Fruit fly (Drosophila melanogaster) whole organism, embryonic: ENCODE results near the gene CG13385.
A peak's percentile ranks its signal among the peaks of the same experiment; 100 is the strongest.

Source experiments
- CG10366 ChIP-seq: fragments of 200-800 bp; sonication (Bioruptor generic); IDR thresholded peaks from 2 replicates; pipeline ENCODE4 v1.3.6; 2022; ENCODE audit warnings: missing biosample characterization, missing genetic modification characterization
- CG10543 ChIP-seq: fragments of 200-800 bp; sonication (Bioruptor generic); optimal IDR thresholded peaks from 3 replicates; lab custom pipeline; 2017; ENCODE audit warnings: missing biosample characterization, mild to moderate bottlenecking, missing genetic modification characterization, moderate library complexity
- CG13624 ChIP-seq: fragments of 200-800 bp; sonication (Bioruptor generic); optimal IDR thresholded peaks from 2 replicates; lab custom pipeline; 2016; ENCODE audit warnings: missing biosample characterization, missing genetic modification characterization
- CG15696 ChIP-seq: fragments of 200-800 bp; sonication (Bioruptor generic); optimal IDR thresholded peaks from 2 replicates; lab custom pipeline; 2019; ENCODE audit warnings: missing biosample characterization, mild to moderate bottlenecking, missing genetic modification characterization, moderate library complexity
- CG16863 ChIP-seq: fragments of 200-800 bp; sonication (Bioruptor generic); optimal IDR thresholded peaks from 3 replicates; lab custom pipeline; 2016; ENCODE audit warnings: missing biosample characterization, missing genetic modification characterization
- CG17568 ChIP-seq: fragments of 200-800 bp; sonication (Bioruptor generic); optimal IDR thresholded peaks from 2 replicates; lab custom pipeline; 2018; ENCODE audit warnings: missing biosample characterization, mild to moderate bottlenecking, missing genetic modification characterization, moderate library complexity
- CG17912 ChIP-seq: fragments of 200-800 bp; sonication (Bioruptor generic); optimal IDR thresholded peaks from 2 replicates; lab custom pipeline; 2018; ENCODE audit warnings: missing biosample characterization, mild to moderate bottlenecking, missing genetic modification characterization
- CG18262 ChIP-seq: fragments of 200-800 bp; optimal IDR thresholded peaks from 3 replicates; lab custom pipeline; 2019; ENCODE audit warnings: missing biosample characterization, mild to moderate bottlenecking, missing genetic modification characterization, moderate library complexity
- CG18619 ChIP-seq: fragments of 200-800 bp; sonication (Bioruptor generic); optimal IDR thresholded peaks from 3 replicates; lab custom pipeline; 2017; ENCODE audit warnings: missing biosample characterization, mild to moderate bottlenecking, missing genetic modification characterization
- CG2712 ChIP-seq: fragments of 200-800 bp; optimal IDR thresholded peaks from 3 replicates; lab custom pipeline; 2019; ENCODE audit warnings: missing biosample characterization, mild to moderate bottlenecking, missing genetic modification characterization, moderate library complexity
- CG30403 ChIP-seq: fragments of 200-800 bp; sonication (Bioruptor generic); optimal IDR thresholded peaks from 3 replicates; lab custom pipeline; 2016; ENCODE audit warnings: missing biosample characterization, missing genetic modification characterization
- CG3838 ChIP-seq: fragments of 200-800 bp; sonication (Bioruptor generic); optimal IDR thresholded peaks from 3 replicates; lab custom pipeline; 2016; ENCODE audit warnings: missing biosample characterization, missing genetic modification characterization
- CG6813 ChIP-seq: fragments of 200-800 bp; sonication (Bioruptor generic); optimal IDR thresholded peaks from 2 replicates; lab custom pipeline; 2017; ENCODE audit warnings: missing biosample characterization, missing genetic modification characterization, mild to moderate bottlenecking, moderate library complexity, missing genetic modification reagents
- CG7357 ChIP-seq: fragments of 200-800 bp; sonication (Bioruptor generic); IDR thresholded peaks from 3 replicates; pipeline ENCODE4 v1.3.6; 2022; ENCODE audit warnings: missing biosample characterization, missing genetic modification characterization
- CG7963 ChIP-seq: fragments of 200-800 bp; sonication (Bioruptor generic); IDR thresholded peaks from 3 replicates; pipeline ENCODE4 v1.3.6; 2022; ENCODE audit warnings: missing biosample characterization, missing genetic modification characterization; ENCODE audit not compliant: partially characterized antibody
- CG9215 ChIP-seq: fragments of 200-800 bp; sonication (Bioruptor generic); IDR thresholded peaks from 2 replicates; pipeline ENCODE4 v1.3.6; 2022; ENCODE audit warnings: missing biosample characterization, missing genetic modification characterization
- Chrac-16 ChIP-seq: fragments of 200-800 bp; sonication (Bioruptor generic); optimal IDR thresholded peaks from 3 replicates; lab custom pipeline; 2016; ENCODE audit warnings: missing biosample characterization, missing genetic modification characterization
- Dip2 ChIP-seq: fragments of 200-800 bp; sonication (Bioruptor generic); IDR thresholded peaks from 2 replicates; pipeline ENCODE4 v1.3.6; 2022; ENCODE audit warnings: missing biosample characterization, missing genetic modification characterization
- Doc2 ChIP-seq: fragments of 200-800 bp; sonication (Bioruptor generic); IDR thresholded peaks from 2 replicates; pipeline ENCODE4 v1.3.6; 2022; ENCODE audit warnings: missing biosample characterization, missing genetic modification characterization
- GATAe ChIP-seq: fragments of 200-800 bp; sonication (Bioruptor generic); conservative IDR thresholded peaks from 2 replicates; pipeline ENCODE4 v1.3.6; 2022; ENCODE audit warnings: missing biosample characterization, missing genetic modification characterization
- Hey ChIP-seq: fragments of 200-800 bp; sonication (Bioruptor generic); optimal IDR thresholded peaks from 3 replicates; lab custom pipeline; 2018; ENCODE audit warnings: missing biosample characterization, mild to moderate bottlenecking, missing genetic modification characterization
- Lpt ChIP-seq: fragments of >200 bp; optimal IDR thresholded peaks from 2 replicates; lab custom pipeline; 2018; ENCODE audit warnings: missing biosample characterization, missing genetic modification characterization
- Mad ChIP-seq: fragments of 200-800 bp; sonication (Bioruptor generic); optimal IDR thresholded peaks from 2 replicates; lab custom pipeline; 2016; ENCODE audit warnings: missing biosample characterization, missing genetic modification characterization
- Nf-YB ChIP-seq: fragments of 200-800 bp; sonication (Bioruptor generic); optimal IDR thresholded peaks from 3 replicates; lab custom pipeline; 2019; ENCODE audit warnings: missing biosample characterization, mild to moderate bottlenecking, missing genetic modification characterization, moderate library complexity
- Pdp1 ChIP-seq, 2 experiments: fragments of 200-800 bp; sonication (Bioruptor generic); optimal IDR thresholded peaks; 3 replicates each; lab custom pipeline; 2016; ENCODE audit warnings: missing biosample characterization in 2 of 2, missing genetic modification characterization in 2 of 2, mild to moderate bottlenecking in 1 of 2, moderate library complexity in 1 of 2
- Sox102F ChIP-seq: fragments of 200-800 bp; sonication (Bioruptor generic); optimal IDR thresholded peaks from 2 replicates; lab custom pipeline; 2018; ENCODE audit warnings: missing biosample characterization, mild to moderate bottlenecking, missing genetic modification characterization, moderate library complexity
- az2 ChIP-seq: fragments of 200-800 bp; sonication (Bioruptor generic); optimal IDR thresholded peaks from 3 replicates; lab custom pipeline; 2016; ENCODE audit warnings: missing biosample characterization, missing genetic modification characterization
- btn ChIP-seq: fragments of 200-800 bp; sonication (Bioruptor generic); optimal IDR thresholded peaks from 2 replicates; lab custom pipeline; 2016; ENCODE audit warnings: missing biosample characterization, missing genetic modification characterization
- caup ChIP-seq: fragments of 200-800 bp; sonication (Bioruptor generic); optimal IDR thresholded peaks from 3 replicates; lab custom pipeline; 2017; ENCODE audit warnings: missing biosample characterization, mild to moderate bottlenecking, missing genetic modification characterization, moderate library complexity; ENCODE audit not compliant: severe bottlenecking
- chif ChIP-seq, 2 experiments: fragments of 200-800 bp; sonication (Bioruptor generic); optimal IDR thresholded peaks; 3 replicates each; lab custom pipeline; 2016; ENCODE audit warnings: missing biosample characterization in 2 of 2, missing genetic modification characterization in 2 of 2
- danr ChIP-seq: fragments of 200-800 bp; sonication (Bioruptor generic); IDR thresholded peaks from 2 replicates; pipeline ENCODE4 v1.3.6; 2022; ENCODE audit warnings: missing biosample characterization, missing genetic modification characterization
- ewg ChIP-seq: fragments of 200-800 bp; sonication (Bioruptor generic); optimal IDR thresholded peaks from 3 replicates; lab custom pipeline; 2017; ENCODE audit warnings: mild to moderate bottlenecking, missing biosample characterization, missing genetic modification reagents, missing genetic modification characterization
- eyg ChIP-seq: fragments of 200-800 bp; sonication (Bioruptor generic); optimal IDR thresholded peaks from 3 replicates; lab custom pipeline; 2016; ENCODE audit warnings: missing biosample characterization, missing genetic modification characterization
- ftz-f1 ChIP-seq: fragments of 200-800 bp; sonication (Bioruptor generic); optimal IDR thresholded peaks from 2 replicates; lab custom pipeline; 2016; ENCODE audit warnings: missing biosample characterization, missing genetic modification characterization
- gcm ChIP-seq: fragments of 200-800 bp; sonication (Bioruptor generic); optimal IDR thresholded peaks from 2 replicates; lab custom pipeline; 2019; ENCODE audit warnings: missing biosample characterization, mild to moderate bottlenecking, missing genetic modification characterization, moderate library complexity
- hkb ChIP-seq, 2 experiments: fragments of 200-800 bp in 1 of 2; fragments of >200 bp in 1 of 2; sonication (Bioruptor generic) in 1 of 2; IDR thresholded peaks in 1 of 2; optimal IDR thresholded peaks in 1 of 2; 2 replicates each; pipeline versions ENCODE4 v1.3.6 to Lab custom; 2017 to 2022; ENCODE audit warnings: missing biosample characterization in 1 of 2, missing genetic modification characterization in 1 of 2
- jumu ChIP-seq: fragments of 200-800 bp; sonication (Bioruptor generic); optimal IDR thresholded peaks from 3 replicates; lab custom pipeline; 2016; ENCODE audit warnings: missing biosample characterization, missing genetic modification characterization
- oc ChIP-seq: fragments of 200-800 bp; sonication (Bioruptor generic); optimal IDR thresholded peaks from 2 replicates; lab custom pipeline; 2018; ENCODE audit warnings: missing biosample characterization, mild to moderate bottlenecking, missing genetic modification characterization, moderate library complexity
- pho ChIP-seq: fragments of 200-800 bp; sonication (Bioruptor generic); optimal IDR thresholded peaks from 2 replicates; lab custom pipeline; 2016; ENCODE audit warnings: missing biosample characterization, missing genetic modification characterization
- prd ChIP-seq, 3 experiments: fragments of >200 bp in 2 of 3; fragments of 200-800 bp in 1 of 3; sonication (Bioruptor generic) in 1 of 3; optimal IDR thresholded peaks in 2 of 3; IDR thresholded peaks in 1 of 3; 2 replicates in 2 of 3; 3 replicates in 1 of 3; pipeline versions ENCODE4 v1.3.6 to Lab custom; 2017 to 2022; ENCODE audit warnings: missing biosample characterization in 1 of 3, missing genetic modification characterization in 1 of 3
- repo ChIP-seq: fragments of 200-800 bp; sonication (Bioruptor generic); optimal IDR thresholded peaks from 2 replicates; lab custom pipeline; 2016; ENCODE audit warnings: missing biosample characterization, missing genetic modification characterization
- rib ChIP-seq: fragments of 200-800 bp; sonication (Bioruptor generic); IDR thresholded peaks from 2 replicates; pipeline ENCODE4 v1.3.6; 2022; ENCODE audit warnings: missing biosample characterization, missing genetic modification characterization
- sisA ChIP-seq: fragments of 200-800 bp; sonication (Bioruptor generic); IDR thresholded peaks from 2 replicates; pipeline ENCODE4 v1.3.6; 2022; ENCODE audit warnings: missing biosample characterization, missing genetic modification characterization
- tio ChIP-seq: fragments of 200-800 bp; sonication (Bioruptor generic); optimal IDR thresholded peaks from 2 replicates; lab custom pipeline; 2017; ENCODE audit warnings: missing biosample characterization, missing genetic modification characterization, inconsistent platforms
- tll ChIP-seq, 2 experiments: fragments of 200-800 bp in 1 of 2; fragments of >200 bp in 1 of 2; sonication (Bioruptor generic) in 1 of 2; optimal IDR thresholded peaks; 2 replicates each; lab custom pipeline; 2017 to 2019; ENCODE audit warnings: missing biosample characterization in 2 of 2, missing genetic modification characterization in 2 of 2, mild to moderate bottlenecking in 1 of 2, moderate library complexity in 1 of 2
- toy ChIP-seq: fragments of 200-800 bp; sonication (Bioruptor generic); IDR thresholded peaks from 2 replicates; pipeline ENCODE4 v1.3.6; 2022; ENCODE audit warnings: missing biosample characterization, missing genetic modification characterization
- unpg ChIP-seq: fragments of 200-800 bp; sonication (Bioruptor generic); optimal IDR thresholded peaks from 3 replicates; lab custom pipeline; 2018; ENCODE audit warnings: missing biosample characterization, mild to moderate bottlenecking, missing genetic modification characterization, moderate library complexity

The CG13385 gene

DNA sequence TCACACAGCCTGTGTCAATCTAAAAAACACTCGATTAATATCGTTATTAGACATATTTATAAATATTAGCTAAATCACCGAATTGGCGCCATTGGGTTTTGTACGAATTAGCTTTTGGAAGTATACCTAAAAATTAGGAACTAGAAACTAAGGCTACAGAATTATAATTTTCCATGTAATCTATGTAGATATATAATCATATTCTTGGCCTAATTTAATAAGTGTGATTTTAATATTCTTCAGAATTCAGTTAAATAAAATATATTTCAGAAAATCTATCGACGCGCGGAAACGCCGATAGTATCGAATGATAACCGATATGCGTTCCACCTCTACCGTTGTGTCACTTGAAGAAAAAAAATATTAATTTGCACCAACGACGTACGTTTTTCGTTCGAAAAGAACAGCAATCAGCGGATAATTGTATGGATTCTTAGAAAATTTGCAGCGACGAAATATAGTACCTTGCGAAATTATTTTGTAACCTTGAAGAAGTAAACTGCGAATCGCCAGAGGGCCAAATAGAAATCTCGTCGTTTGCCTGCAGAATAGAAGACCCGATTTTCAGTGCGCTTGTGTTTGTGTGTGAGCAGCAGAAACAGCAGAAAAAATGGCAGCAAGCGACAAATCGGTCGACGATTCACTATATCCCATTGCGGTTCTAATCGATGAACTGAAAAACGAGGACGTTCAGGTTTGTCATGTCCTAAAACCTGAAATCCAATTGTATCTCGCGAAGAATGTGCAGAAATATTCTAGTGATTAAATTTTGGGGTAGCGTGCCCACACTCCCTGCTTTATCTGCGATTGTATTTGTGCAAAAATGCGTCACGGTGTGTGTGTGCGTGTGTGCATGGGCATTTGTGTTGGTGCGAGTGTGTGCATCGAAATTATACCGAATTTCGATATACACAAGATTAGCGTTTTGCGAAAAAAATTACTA, 30.5 kb upstream of the CG13385 start, which contains the start of gene Pp2A-29B (continued):
- peak; percentile 7 for TF ChIP-seq CG17912 (GFP tag; lab: Kevin White, UChicago)
- TF ChIP-seq tio (GFP tag; lab: Kevin White, UChicago), result peak; percentile 12
- no peak for TF ChIP-seq tll (GFP tag; optimal IDR thresholded peaks at IDR 0.05; lab: Kevin White, UChicago)
- no peak for TF ChIP-seq Hey (tag; lab: Kevin White, UChicago)
- TF ChIP-seq CG15696 (tag; lab: Kevin White, UChicago), result peak; percentile 35
- TF ChIP-seq Doc2 (GFP tag; lab: Robert Waterston, UW), result no peak
- no peak for TF ChIP-seq Dip2
- TF ChIP-seq unpg (GFP tag; lab: Kevin White, UChicago), result no peak
- TF ChIP-seq gcm (GFP tag; lab: Kevin White, UChicago), result no peak
- peak; percentile 27 for TF ChIP-seq CG18619 (GFP tag; lab: Kevin White, UChicago)
- TF ChIP-seq eyg (GFP tag; lab: Kevin White, UChicago), result no peak
- peak; percentile 61 for TF ChIP-seq CG2712 (tag; lab: Kevin White, UChicago)
- no peak for TF ChIP-seq toy (GFP tag; lab: Robert Waterston, UW)
- TF ChIP-seq Nf-YB (GFP tag; lab: Kevin White, UChicago), result no peak
- no peak for TF ChIP-seq rib (GFP tag; lab: Robert Waterston, UW)
- no peak for TF ChIP-seq Lpt (GFP tag; lab: Kevin White, UChicago)
- TF ChIP-seq prd (optimal IDR thresholded peaks at IDR 0.05; lab: Kevin White, UChicago), result no peak
- TF ChIP-seq prd (GFP tag; IDR thresholded peaks at IDR 0.05; lab: Robert Waterston, UW), result peak; percentile 24; the same call in 1 of the 3 replicates
- no peak for TF ChIP-seq oc (tag; lab: Kevin White, UChicago)
- no peak for TF ChIP-seq jumu (GFP tag; lab: Kevin White, UChicago)
- peak; percentile 19 for TF ChIP-seq CG30403
- TF ChIP-seq CG10366 (GFP tag; lab: Robert Waterston, UW), result no peak
- TF ChIP-seq caup (GFP tag; lab: Kevin White, UChicago), result no peak
- TF ChIP-seq sisA (GFP tag; lab: Robert Waterston, UW), result no peak
- TF ChIP-seq pho, result no peak
- TF ChIP-seq btn (GFP tag; lab: Kevin White, UChicago), result no peak
- peak; percentile 95 for TF ChIP-seq CG7963 (GFP tag; lab: Robert Waterston, UW)
- TF ChIP-seq CG13624 (GFP tag; lab: Kevin White, UChicago), result no peak
- TF ChIP-seq danr (GFP tag; lab: Robert Waterston, UW), result no peak
- TF ChIP-seq Mad (GFP tag; lab: Kevin White, UChicago), result no peak
- TF ChIP-seq CG7357 (GFP tag; lab: Robert Waterston, UW), result no peak
- TF ChIP-seq CG3838 (GFP tag; lab: Kevin White, UChicago), result no peak
- no peak for TF ChIP-seq chif (GFP tag; optimal IDR thresholded peaks at IDR 0.05; lab: Kevin White, UChicago)
- peak; percentile 45 for TF ChIP-seq CG18262 (tag; lab: Kevin White, UChicago)
- no peak for TF ChIP-seq Chrac-16
- TF ChIP-seq CG6813, result no peak
- TF ChIP-seq repo (GFP tag; lab: Kevin White, UChicago), result no peak
- peak; percentile 7 for TF ChIP-seq CG17568 (GFP tag; lab: Kevin White, UChicago)
- no peak for TF ChIP-seq CG16863 (GFP tag; lab: Kevin White, UChicago)
- TF ChIP-seq Pdp1 (GFP tag; optimal IDR thresholded peaks at IDR 0.05; lab: Kevin White, UChicago), result peak in 1 of 2 experiments; percentile 74
- peak; percentile 52 for TF ChIP-seq CG10543 (GFP tag; lab: Kevin White, UChicago)
- TF ChIP-seq ewg (GFP tag; lab: Kevin White, UChicago), result no peak
- no peak for TF ChIP-seq hkb (optimal IDR thresholded peaks at IDR 0.05; lab: Kevin White, UChicago)
- TF ChIP-seq hkb (GFP tag; IDR thresholded peaks at IDR 0.05; lab: Robert Waterston, UW), result no peak
- no peak for TF ChIP-seq Sox102F
- TF ChIP-seq CG9215 (GFP tag; lab: Robert Waterston, UW), result no peak
- TF ChIP-seq ftz-f1 (GFP tag; lab: Kevin White, UChicago), result no peak
- no peak for TF ChIP-seq GATAe (GFP tag; lab: Robert Waterston, UW)
- TF ChIP-seq az2 (GFP tag; lab: Kevin White, UChicago), result peak; percentile 3
